Worm (Caenorhabditis elegans): ENCODE measurements around the gene exos-9.

exos-9 gene

DNA sequence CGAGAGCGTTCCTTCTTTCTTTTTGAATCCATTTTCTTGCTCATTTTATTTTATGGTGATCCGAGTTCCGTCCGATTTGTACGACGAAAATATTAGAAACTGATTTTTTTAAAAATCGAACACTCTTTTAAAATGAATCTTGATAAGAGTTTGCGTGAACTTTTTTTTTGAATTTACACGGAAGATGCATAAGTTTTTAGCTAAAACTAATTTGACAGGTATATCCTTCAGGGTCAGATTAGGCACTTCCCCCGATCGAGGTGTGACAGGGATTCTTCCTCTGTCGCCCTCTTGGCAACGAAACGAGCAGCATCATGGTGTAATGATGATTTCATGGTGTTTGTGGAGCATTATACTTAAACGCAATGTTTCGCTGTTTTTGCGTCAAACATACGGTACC is 2.5 kb downstream of the exos-9 start, which contains the start of gene F37C12.18:
F37C12.18 (minus strand) TSS at position 101 of the 400 bp plus-strand sequence.
- no peak for TF ChIP-seq ceh-43 (GFP tag; optimal IDR thresholded peaks at IDR 0.05)

DNA sequence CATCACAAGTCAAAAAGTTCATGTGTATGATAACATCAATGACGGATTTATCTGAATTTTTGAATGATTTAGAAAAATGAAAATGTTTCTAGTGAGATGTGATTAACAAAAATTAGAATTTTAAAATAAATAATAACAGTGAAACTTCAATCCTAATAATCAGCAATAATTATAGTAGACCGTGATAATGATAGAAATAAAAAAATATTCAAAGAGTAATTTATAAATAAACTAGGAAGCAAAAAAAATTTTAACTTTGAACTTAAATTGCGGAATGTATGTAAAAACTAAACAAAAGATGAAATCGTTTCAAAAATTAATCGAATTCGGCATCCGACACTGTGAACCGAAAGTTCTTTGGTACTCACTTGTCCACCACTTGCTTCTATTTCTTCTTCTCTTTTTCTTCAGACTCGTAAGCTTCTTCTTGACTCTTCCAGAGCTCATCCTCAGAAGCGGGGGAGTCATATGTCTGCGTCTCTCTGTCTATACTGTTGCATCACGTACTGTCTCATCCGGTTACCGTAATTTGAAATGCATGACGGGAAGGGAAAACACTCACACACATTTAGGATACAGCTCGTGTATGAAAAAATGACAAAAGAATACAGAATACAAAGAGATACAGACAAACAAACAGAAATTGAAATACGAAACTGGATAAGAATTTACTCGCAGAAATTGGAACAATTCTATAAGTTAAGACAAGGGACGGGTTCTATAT is 4.8 kb downstream of the exos-9 start, which contains the start of gene mec-14:
mec-14 (minus strand) TSS at position 51 of the 724 bp plus-strand sequence.
- TF ChIP-seq lin-32 (GFP tag; optimal IDR thresholded peaks at IDR 0.05): no peak
- TF ChIP-seq sem-2 (GFP tag; optimal IDR thresholded peaks at IDR 0.05): no peak
- no peak for TF ChIP-seq mls-2 (tag; optimal IDR thresholded peaks at IDR 0.05)
- no peak for TF ChIP-seq ceh-83 (GFP tag; optimal IDR thresholded peaks at IDR 0.05)
- TF ChIP-seq unc-120 (tag; optimal IDR thresholded peaks at IDR 0.05; ENCODE audit: poor library complexity, severe bottlenecking): no peak
- no peak for TF ChIP-seq nhr-237 (tag; optimal IDR thresholded peaks at IDR 0.05)

DNA sequence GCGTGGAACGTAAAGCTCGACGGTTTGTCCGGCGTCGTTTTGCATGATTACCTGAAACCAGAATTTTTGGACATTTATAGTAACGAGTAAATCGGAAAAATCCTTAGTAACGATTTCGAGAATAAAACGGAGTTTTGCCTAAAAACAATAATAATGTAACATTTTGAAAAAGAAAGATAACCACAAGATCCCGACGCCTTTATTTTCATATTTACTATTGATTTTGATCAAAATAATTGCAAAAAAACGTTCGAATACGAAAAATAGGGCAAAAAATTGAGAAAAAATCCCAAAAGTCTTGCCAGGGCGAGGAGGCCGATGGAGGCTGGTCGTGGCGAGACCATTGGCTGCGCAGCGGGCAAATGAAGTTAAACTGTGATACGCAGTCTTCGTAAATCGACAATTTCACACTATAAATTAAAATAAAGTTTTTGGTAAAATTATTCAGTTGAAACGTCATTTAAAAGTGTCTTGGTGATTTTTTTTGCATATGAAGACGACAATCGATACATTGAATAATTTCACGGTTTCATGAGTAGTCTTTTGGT is 8.2 kb downstream of the exos-9 start, which contains the start of gene rps-21:
rps-21 (minus strand) TSS at position 51 of the 548 bp plus-strand sequence.
- TF ChIP-seq lsy-2 (tag; optimal IDR thresholded peaks at IDR 0.05) (peak; percentile 82), sptf-1 (tag; optimal IDR thresholded peaks at IDR 0.05) (peak; percentile 26), pha-4 (tag; optimal IDR thresholded peaks at IDR 0.05) (peak; percentile 54), nhr-237 (tag; optimal IDR thresholded peaks at IDR 0.05) (peak; percentile 85), unc-120 (tag; optimal IDR thresholded peaks at IDR 0.05; ENCODE audit: poor library complexity, severe bottlenecking) (peak; percentile 6), mep-1 (tag; optimal IDR thresholded peaks at IDR 0.05) (peak; percentile 87), lin-13 (tag; optimal IDR thresholded peaks at IDR 0.05) (peak; percentile 16), nhr-76 (tag; optimal IDR thresholded peaks at IDR 0.05) (no peak), unc-62 (GFP tag; optimal IDR thresholded peaks at IDR 0.05) (peak; percentile 3), ztf-11 (tag; optimal IDR thresholded peaks at IDR 0.05) (no peak), mls-2 (tag; optimal IDR thresholded peaks at IDR 0.05) (no peak), ces-1 (GFP tag; optimal IDR thresholded peaks at IDR 0.05) (peak; percentile 92), ceh-39 (tag; optimal IDR thresholded peaks at IDR 0.05) (peak; percentile 73)

DNA sequence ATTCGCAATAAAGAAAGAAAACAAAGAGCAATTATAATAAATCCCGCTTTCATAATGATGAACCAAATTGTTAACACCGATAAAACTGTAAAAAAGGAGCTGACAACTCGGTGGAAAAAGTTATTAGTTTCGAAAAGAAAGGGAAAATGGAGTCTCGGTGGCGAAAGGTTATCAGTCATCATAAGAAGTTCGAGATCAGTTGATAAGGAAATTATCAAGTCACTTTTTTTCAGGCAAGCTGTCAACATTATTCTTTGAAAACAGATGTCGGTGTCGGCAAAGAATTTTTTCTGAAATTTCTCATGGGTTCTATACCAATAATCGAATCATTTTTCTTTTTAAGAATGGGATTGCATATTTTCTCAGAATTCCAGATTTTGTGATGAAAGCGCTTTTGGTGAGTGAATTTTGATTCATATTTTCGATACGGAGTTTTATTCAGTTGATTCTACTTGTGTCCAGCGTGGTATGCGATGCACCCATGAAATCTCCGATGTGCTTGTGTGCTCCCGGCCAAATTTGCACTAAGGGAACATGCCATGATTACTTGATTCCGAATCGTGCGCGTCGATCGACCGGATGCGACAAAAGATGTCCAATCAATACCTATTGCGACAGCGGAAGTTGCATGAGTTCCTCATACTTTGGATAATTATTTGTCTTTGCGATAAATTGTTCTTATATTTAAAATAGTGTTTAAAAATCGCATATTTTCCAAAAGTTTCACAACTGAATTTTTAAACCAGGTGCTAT is 9.4 kb downstream of the exos-9 start, which contains the start of the genes F37C12.21 and F37C12.10:
F37C12.21 (plus strand) TSS at position 58 of the 753 bp plus-strand sequence.
F37C12.10 (minus strand) TSS at position 85 of the 753 bp plus-strand sequence.
- no peak for TF ChIP-seq unc-39 (tag; optimal IDR thresholded peaks at IDR 0.05)
- TF ChIP-seq bed-3 (GFP tag; optimal IDR thresholded peaks at IDR 0.05): no peak
- no peak for TF ChIP-seq nhr-12 (tag; optimal IDR thresholded peaks at IDR 0.05)
- no peak for TF ChIP-seq elt-3 (tag; optimal IDR thresholded peaks at IDR 0.05)
- TF ChIP-seq nhr-237 (tag; optimal IDR thresholded peaks at IDR 0.05): no peak
- no peak for TF ChIP-seq zip-8 (tag; optimal IDR thresholded peaks at IDR 0.05)
- no peak for TF ChIP-seq mep-1 (tag; optimal IDR thresholded peaks at IDR 0.05)

DNA sequence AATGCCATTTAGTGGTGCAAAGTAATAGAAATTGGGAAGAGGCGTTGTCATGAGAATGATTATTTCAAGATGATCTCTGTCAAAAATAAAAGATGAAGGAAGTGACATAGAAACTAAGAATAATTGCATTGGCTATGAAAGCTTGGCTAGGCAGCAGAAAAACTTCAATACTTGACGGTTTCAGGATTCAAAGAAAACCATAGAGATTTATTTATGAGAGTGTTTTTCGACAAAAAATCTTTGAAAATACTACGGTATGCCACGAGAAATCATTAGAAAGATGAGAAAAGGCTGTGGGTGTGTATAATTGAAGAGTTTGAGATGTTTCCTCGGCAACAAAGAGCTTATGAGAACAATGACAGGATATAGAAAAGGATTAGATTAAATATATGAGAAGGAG is 12.4 kb downstream of the exos-9 start, which contains the start of gene F37C12.14:
F37C12.14 (minus strand) TSS at position 101 of the 400 bp plus-strand sequence.
- TF ChIP-seq nhr-2 (tag; optimal IDR thresholded peaks at IDR 0.05) (no peak), sptf-1 (tag; optimal IDR thresholded peaks at IDR 0.05) (no peak), hlh-1 (tag; optimal IDR thresholded peaks at IDR 0.05) (no peak), pha-4 (tag; optimal IDR thresholded peaks at IDR 0.05) (no peak), M03D4.4 (tag; optimal IDR thresholded peaks at IDR 0.05) (no peak), ceh-83 (GFP tag; optimal IDR thresholded peaks at IDR 0.05) (no peak), sem-2 (GFP tag; optimal IDR thresholded peaks at IDR 0.05) (no peak)

DNA sequence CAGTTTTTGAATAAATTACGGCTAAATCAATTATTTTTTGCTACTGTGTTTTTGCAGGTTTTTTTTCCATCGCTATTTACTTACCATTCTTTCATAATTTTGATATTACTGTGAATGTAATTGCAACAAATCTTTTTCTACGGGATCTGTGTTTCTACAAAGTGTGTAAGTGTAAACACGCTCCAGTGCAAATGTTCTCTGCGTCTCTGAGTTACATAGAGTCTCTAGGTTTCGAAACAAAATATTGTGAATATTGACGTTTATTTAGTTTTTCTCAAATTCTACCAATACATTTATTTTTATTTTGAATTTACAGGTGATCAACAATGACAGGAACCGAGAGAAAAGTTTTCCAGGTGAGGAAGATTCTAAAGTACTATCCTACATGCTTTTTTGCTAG is 13.9 kb downstream of the exos-9 start, which contains the start of gene yju-2:
yju-2 (plus strand) TSS at position 315 of the 400 bp plus-strand sequence.
- TF ChIP-seq ztf-11 (tag; optimal IDR thresholded peaks at IDR 0.05) (no peak), lin-32 (GFP tag; optimal IDR thresholded peaks at IDR 0.05) (no peak), ces-1 (GFP tag; optimal IDR thresholded peaks at IDR 0.05) (peak; percentile 69), flh-1 (GFP tag; optimal IDR thresholded peaks at IDR 0.05) (no peak), unc-62 (GFP tag; optimal IDR thresholded peaks at IDR 0.05) (no peak), nhr-237 (tag; optimal IDR thresholded peaks at IDR 0.05) (peak; percentile 47), unc-39 (tag; optimal IDR thresholded peaks at IDR 0.05) (no peak), sem-2 (GFP tag; optimal IDR thresholded peaks at IDR 0.05) (no peak), ceh-83 (GFP tag; optimal IDR thresholded peaks at IDR 0.05) (no peak), snpc-4 (tag; optimal IDR thresholded peaks at IDR 0.05) (no peak), hlh-1 (tag; optimal IDR thresholded peaks at IDR 0.05) (no peak), lsy-2 (tag; optimal IDR thresholded peaks at IDR 0.05) (peak; percentile 70), unc-120 (tag; optimal IDR thresholded peaks at IDR 0.05; ENCODE audit: poor library complexity, severe bottlenecking) (no peak), pha-4 (tag; optimal IDR thresholded peaks at IDR 0.05) (peak; percentile 82), elt-3 (tag; optimal IDR thresholded peaks at IDR 0.05) (no peak), ceh-39 (tag; optimal IDR thresholded peaks at IDR 0.05) (peak; percentile 24), sptf-1 (tag; optimal IDR thresholded peaks at IDR 0.05) (peak; percentile 4)
